Fruit fly (Drosophila melanogaster): ENCODE results near the gene Polr2A.
"Not testable (repeated sequence)": the region's sequence is repeated elsewhere in the genome, so short reads cannot be mapped to it uniquely, and the experiment has no call there.

The Polr2A gene

dm6 chrX:11601408-11601807 lies 31.3 kb upstream of the Polr2A start:
- TF ChIP-seq Vsx2 (GFP tag; optimal IDR thresholded peaks at IDR 0.05; ENCODE audit: partially characterized antibody) (no peak), Hr83 (GFP tag; optimal IDR thresholded peaks at IDR 0.05; ENCODE audit: poor library complexity, severe bottlenecking) (peak; percentile 46), dmrt93B (GFP tag; optimal IDR thresholded peaks at IDR 0.05) (no peak), Rel (GFP tag; optimal IDR thresholded peaks at IDR 0.05) (no peak), Rel (tag; optimal IDR thresholded peaks at IDR 0.05) (peak; percentile 55)

dm6 chrX:11600795-11601358 lies 30.8 kb upstream of the Polr2A start:
- TF ChIP-seq rgr (GFP tag; optimal IDR thresholded peaks at IDR 0.05) (peak; percentile 41), dmrt93B (GFP tag; optimal IDR thresholded peaks at IDR 0.05) (no peak), h (GFP tag; optimal IDR thresholded peaks at IDR 0.05) (peak; percentile 55), brk (GFP tag; optimal IDR thresholded peaks at IDR 0.05) (no peak), Jra (GFP tag; optimal IDR thresholded peaks at IDR 0.05) (peak; percentile 74), GATAd (GFP tag; optimal IDR thresholded peaks at IDR 0.05) (no peak), pan (optimal IDR thresholded peaks at IDR 0.05) (no peak), Hr78 (GFP tag; optimal IDR thresholded peaks at IDR 0.05) (no peak), lola (GFP tag; optimal IDR thresholded peaks at IDR 0.05) (no peak), jim (GFP tag; optimal IDR thresholded peaks at IDR 0.05) (no peak), Abd-B (GFP tag; optimal IDR thresholded peaks at IDR 0.05) (no peak), sv (GFP tag; optimal IDR thresholded peaks at IDR 0.05) (no peak), Mio (GFP tag; optimal IDR thresholded peaks at IDR 0.05) (no peak), fru (GFP tag; optimal IDR thresholded peaks at IDR 0.05) (no peak), dsf (GFP tag; optimal IDR thresholded peaks at IDR 0.05; ENCODE audit: borderline replicate concordance) (no peak), woc (GFP tag; optimal IDR thresholded peaks at IDR 0.05) (peak; percentile 59), CrebA (GFP tag; optimal IDR thresholded peaks at IDR 0.05; ENCODE audit: borderline replicate concordance) (no peak), usp (GFP tag; optimal IDR thresholded peaks at IDR 0.05) (no peak), sage (GFP tag; optimal IDR thresholded peaks at IDR 0.05) (peak; percentile 47), CG9705 (GFP tag; optimal IDR thresholded peaks at IDR 0.05) (no peak), br (GFP tag; optimal IDR thresholded peaks at IDR 0.05) (peak; percentile 62), dl (GFP tag; optimal IDR thresholded peaks at IDR 0.05; ENCODE audit: insufficient read depth in 1 of 2, partially characterized antibody in 2 of 2) (no peak), Myc (optimal IDR thresholded peaks at IDR 0.05) (no peak), CG32264 (GFP tag; optimal IDR thresholded peaks at IDR 0.05) (no peak), Dif (GFP tag; optimal IDR thresholded peaks at IDR 0.05; ENCODE audit: partially characterized antibody) (no peak), N (GFP tag; optimal IDR thresholded peaks at IDR 0.05) (no peak), tai (GFP tag; optimal IDR thresholded peaks at IDR 0.05) (no peak), Hr83 (GFP tag; optimal IDR thresholded peaks at IDR 0.05; ENCODE audit: poor library complexity, severe bottlenecking) (no peak), HLH106 (tag; optimal IDR thresholded peaks at IDR 0.05) (peak; percentile 36), psq (GFP tag; optimal IDR thresholded peaks at IDR 0.05) (peak; percentile 32), Dfd (GFP tag; optimal IDR thresholded peaks at IDR 0.05) (no peak), ey (GFP tag; optimal IDR thresholded peaks at IDR 0.05) (peak; percentile 51), Vsx2 (GFP tag; optimal IDR thresholded peaks at IDR 0.05; ENCODE audit: partially characterized antibody) (no peak), OdsH (GFP tag; optimal IDR thresholded peaks at IDR 0.05) (no peak), Sp1 (GFP tag; optimal IDR thresholded peaks at IDR 0.05) (peak; percentile 38), foxo (GFP tag; optimal IDR thresholded peaks at IDR 0.05) (peak in 1 of 2 experiments; percentile 26), Rel (GFP tag; optimal IDR thresholded peaks at IDR 0.05) (no peak), Rel (tag; optimal IDR thresholded peaks at IDR 0.05) (peak; percentile 65), Hnf4 (GFP tag; optimal IDR thresholded peaks at IDR 0.05) (peak; percentile 31)

DNA sequence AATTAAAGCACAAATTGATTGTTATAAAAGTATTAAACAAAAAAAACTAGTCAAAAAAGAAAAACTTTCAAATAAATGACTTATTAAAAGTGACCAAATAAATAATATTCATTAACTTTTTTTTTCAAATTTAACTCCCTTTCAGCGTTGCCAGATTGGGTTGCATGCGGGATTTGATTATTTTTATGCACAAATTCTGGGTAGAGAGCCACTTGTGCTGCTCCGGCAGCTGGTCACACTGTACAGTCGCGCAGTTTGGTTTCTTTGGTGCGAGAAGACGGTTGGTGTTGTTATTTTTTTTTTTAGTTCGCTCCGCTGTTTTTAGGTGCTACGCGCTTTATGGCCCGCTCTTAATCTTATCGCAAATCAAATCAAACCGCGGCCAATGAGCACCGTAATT lies 29.5 kb upstream of the Polr2A start, which contains the start of gene rho-4:
TSS of gene rho-4 (plus strand) at position 250 of the 400 bp plus-strand sequence.
- TF ChIP-seq Myc (optimal IDR thresholded peaks at IDR 0.05); HLH106 (tag; optimal IDR thresholded peaks at IDR 0.05); Jra (GFP tag; optimal IDR thresholded peaks at IDR 0.05): not testable (repeated sequence)
